In genomic region chrIV:3250020-3250419, ce11 we compare ENCODE assay signal across 2 worm cellular contexts.
A peak's percentile ranks its signal among the peaks of the same experiment; 100 is the strongest.
TF ChIP-seq lines count a peak whose summit lies in the region.

No protein-coding gene starts in this region.

TF ChIP-seq in whole organism, L1 larva, 84 proteins besides CTCF, POLR2A, EP300 and RAD21:
- TF ChIP-seq nhr-85 (tag; lab: Kevin White, UChicago) (no peak), nhr-71 (tag; optimal IDR thresholded peaks at IDR 0.05; lab: Kevin White, UChicago) (peak; percentile 38), nhr-47 (tag; optimal IDR thresholded peaks at IDR 0.05; lab: Kevin White, UChicago) (peak; percentile 60), fkh-8 (tag; optimal IDR thresholded peaks at IDR 0.05; lab: Kevin White, UChicago) (peak; percentile 45), alr-1 (tag; optimal IDR thresholded peaks at IDR 0.05; lab: Kevin White, UChicago; ENCODE audit: borderline replicate concordance) (no peak), fkh-4 (tag; optimal IDR thresholded peaks at IDR 0.05; lab: Kevin White, UChicago; ENCODE audit: borderline replicate concordance) (peak; percentile 41), ama-1 (optimal IDR thresholded peaks at IDR 0.05; lab: Kevin White, UChicago) (no peak), egl-13 (tag; optimal IDR thresholded peaks at IDR 0.05; lab: Kevin White, UChicago) (peak; percentile 45), nhr-28 (tag; optimal IDR thresholded peaks at IDR 0.05; lab: Kevin White, UChicago) (no peak), sox-4 (tag; optimal IDR thresholded peaks at IDR 0.05; lab: Kevin White, UChicago) (peak; percentile 53), dsc-1 (tag; optimal IDR thresholded peaks at IDR 0.05; lab: Kevin White, UChicago) (peak; percentile 99), pax-3 (tag; optimal IDR thresholded peaks at IDR 0.05; lab: Kevin White, UChicago) (peak; percentile 73), unc-86 (tag; optimal IDR thresholded peaks at IDR 0.05; lab: Kevin White, UChicago) (no peak)

TF ChIP-seq in whole organism, L2 larva, 48 proteins besides CTCF, POLR2A, EP300 and RAD21:
- TF ChIP-seq dmd-4 (tag; optimal IDR thresholded peaks at IDR 0.05; lab: Kevin White, UChicago) (no peak), nhr-21 (tag; optimal IDR thresholded peaks at IDR 0.05; lab: Kevin White, UChicago) (peak; percentile 22)
